Fruit fly (Drosophila melanogaster) whole organism, embryonic: ENCODE data around the gene ZnT35C.

Experiments
- Asciz ChIP-seq: fragments of 200-800 bp; sonication (Bioruptor generic); optimal IDR thresholded peaks from 2 replicates; lab custom pipeline; 2017; ENCODE audit warnings: missing biosample characterization, mild to moderate bottlenecking, missing genetic modification characterization, missing genetic modification reagents
- Blimp-1 ChIP-seq: fragments of 200-800 bp; sonication (Bioruptor generic); optimal IDR thresholded peaks from 3 replicates; lab custom pipeline; 2018; ENCODE audit warnings: missing biosample characterization, missing genetic modification characterization, mild to moderate bottlenecking, moderate library complexity, missing genetic modification reagents
- CG12659 ChIP-seq: fragments of 200-800 bp; sonication (Bioruptor generic); optimal IDR thresholded peaks from 3 replicates; lab custom pipeline; 2017; ENCODE audit warnings: mild to moderate bottlenecking, missing biosample characterization, missing genetic modification reagents, missing genetic modification characterization
- CG12769 ChIP-seq: fragments of 200-800 bp; sonication (Bioruptor generic); optimal IDR thresholded peaks from 2 replicates; lab custom pipeline; 2019; ENCODE audit warnings: missing biosample characterization, mild to moderate bottlenecking, missing genetic modification characterization, moderate library complexity
- CG12942 ChIP-seq: fragments of 200-800 bp; sonication (Bioruptor generic); optimal IDR thresholded peaks from 3 replicates; lab custom pipeline; 2016; ENCODE audit warnings: missing biosample characterization, missing genetic modification characterization
- CG14050 ChIP-seq: fragments of 200-800 bp; sonication (Bioruptor generic); IDR thresholded peaks from 3 replicates; pipeline ENCODE4 v1.3.6; 2022; ENCODE audit warnings: missing biosample characterization, missing genetic modification characterization
- CG17568 ChIP-seq: fragments of 200-800 bp; sonication (Bioruptor generic); optimal IDR thresholded peaks from 2 replicates; lab custom pipeline; 2018; ENCODE audit warnings: missing biosample characterization, mild to moderate bottlenecking, missing genetic modification characterization, moderate library complexity
- CG17829 ChIP-seq: fragments of 200-800 bp; optimal IDR thresholded peaks from 2 replicates; lab custom pipeline; 2019; ENCODE audit warnings: missing biosample characterization, mild to moderate bottlenecking, missing genetic modification characterization, moderate library complexity
- CG30020 ChIP-seq: fragments of 200-800 bp; optimal IDR thresholded peaks from 2 replicates; lab custom pipeline; 2019; ENCODE audit warnings: missing biosample characterization, mild to moderate bottlenecking, missing genetic modification characterization, moderate library complexity
- CG3163 ChIP-seq: fragments of 200-800 bp; sonication (Bioruptor generic); optimal IDR thresholded peaks from 3 replicates; lab custom pipeline; 2016; ENCODE audit warnings: missing biosample characterization, missing genetic modification characterization
- CG32772 ChIP-seq: fragments of 200-800 bp; sonication (Bioruptor generic); IDR thresholded peaks from 2 replicates; pipeline ENCODE4 v1.3.6; 2022; ENCODE audit warnings: missing biosample characterization, missing genetic modification characterization
- CG3995 ChIP-seq: fragments of 200-800 bp; sonication (Bioruptor generic); optimal IDR thresholded peaks from 3 replicates; lab custom pipeline; 2016; ENCODE audit warnings: missing biosample characterization, missing genetic modification characterization
- CG43689 ChIP-seq: fragments of 200-800 bp; sonication (Bioruptor generic); IDR thresholded peaks from 2 replicates; pipeline ENCODE4 v1.3.6; 2022; ENCODE audit warnings: missing biosample characterization, missing genetic modification characterization
- CG6765 ChIP-seq: fragments of 200-800 bp; sonication (Bioruptor generic); optimal IDR thresholded peaks from 3 replicates; lab custom pipeline; 2017; ENCODE audit warnings: missing biosample characterization, mild to moderate bottlenecking, missing genetic modification characterization
- D19A ChIP-seq: fragments of 200-800 bp; optimal IDR thresholded peaks from 3 replicates; lab custom pipeline; 2019; ENCODE audit warnings: missing biosample characterization, mild to moderate bottlenecking, missing genetic modification characterization, moderate library complexity
- Dad ChIP-seq: fragments of 200-800 bp; sonication (Bioruptor generic); optimal IDR thresholded peaks from 3 replicates; lab custom pipeline; 2016; ENCODE audit warnings: missing biosample characterization, missing genetic modification characterization
- Dip2 ChIP-seq: fragments of 200-800 bp; sonication (Bioruptor generic); IDR thresholded peaks from 2 replicates; pipeline ENCODE4 v1.3.6; 2022; ENCODE audit warnings: missing biosample characterization, missing genetic modification characterization
- Doc2 ChIP-seq: fragments of 200-800 bp; sonication (Bioruptor generic); IDR thresholded peaks from 2 replicates; pipeline ENCODE4 v1.3.6; 2022; ENCODE audit warnings: missing biosample characterization, missing genetic modification characterization
- Doc3 ChIP-seq: fragments of 200-800 bp; sonication (Bioruptor generic); IDR thresholded peaks from 3 replicates; pipeline ENCODE4 v1.3.6; 2022; ENCODE audit warnings: missing biosample characterization, missing genetic modification characterization; ENCODE audit not compliant: partially characterized antibody
- Drgx ChIP-seq: fragments of 200-800 bp; sonication (Bioruptor generic); IDR thresholded peaks from 2 replicates; pipeline ENCODE4 v1.3.6; 2022; ENCODE audit warnings: missing biosample characterization, missing genetic modification characterization
- ERR ChIP-seq: fragments of 200-800 bp; sonication (Bioruptor generic); optimal IDR thresholded peaks from 2 replicates; lab custom pipeline; 2016; ENCODE audit warnings: missing biosample characterization, missing genetic modification characterization
- HLH3B ChIP-seq: fragments of 200-800 bp; sonication (Bioruptor generic); IDR thresholded peaks from 2 replicates; pipeline ENCODE4 v1.3.6; 2022; ENCODE audit warnings: missing biosample characterization, missing genetic modification characterization
- HLH54F ChIP-seq: fragments of 200-800 bp; sonication (Bioruptor generic); optimal IDR thresholded peaks from 3 replicates; lab custom pipeline; 2016; ENCODE audit warnings: missing biosample characterization, missing genetic modification characterization
- HLHmδ ChIP-seq: fragments of 200-800 bp; sonication (Bioruptor generic); optimal IDR thresholded peaks from 2 replicates; lab custom pipeline; 2018; ENCODE audit warnings: missing biosample characterization, mild to moderate bottlenecking, missing genetic modification characterization, moderate library complexity
- Hey ChIP-seq: fragments of 200-800 bp; sonication (Bioruptor generic); optimal IDR thresholded peaks from 3 replicates; lab custom pipeline; 2018; ENCODE audit warnings: missing biosample characterization, mild to moderate bottlenecking, missing genetic modification characterization
- NC2α ChIP-seq: fragments of 200-800 bp; sonication (Bioruptor generic); optimal IDR thresholded peaks from 2 replicates; lab custom pipeline; 2016; ENCODE audit warnings: missing biosample characterization, missing genetic modification characterization
- Pdp1 ChIP-seq, 2 experiments: fragments of 200-800 bp; sonication (Bioruptor generic); optimal IDR thresholded peaks; 3 replicates each; lab custom pipeline; 2016; ENCODE audit warnings: missing biosample characterization in 2 of 2, missing genetic modification characterization in 2 of 2, mild to moderate bottlenecking in 1 of 2, moderate library complexity in 1 of 2
- Sry-δ ChIP-seq: fragments of 200-800 bp; sonication (Bioruptor generic); optimal IDR thresholded peaks from 2 replicates; lab custom pipeline; 2016; ENCODE audit warnings: missing biosample characterization, missing genetic modification characterization
- YL-1 ChIP-seq: fragments of 200-800 bp; sonication (Bioruptor generic); optimal IDR thresholded peaks from 3 replicates; lab custom pipeline; 2017; ENCODE audit warnings: missing biosample characterization, mild to moderate bottlenecking, missing genetic modification characterization
- al ChIP-seq: fragments of 200-800 bp; sonication (Bioruptor generic); IDR thresholded peaks from 2 replicates; pipeline ENCODE4 v1.3.6; 2022; ENCODE audit warnings: missing biosample characterization, missing genetic modification characterization
- bsh ChIP-seq, 2 experiments: fragments of 200-800 bp; sonication (Bioruptor generic); optimal IDR thresholded peaks; 2 replicates each; lab custom pipeline; 2017 to 2018; ENCODE audit warnings: mild to moderate bottlenecking in 2 of 2, missing biosample characterization in 2 of 2, missing genetic modification characterization in 2 of 2, moderate library complexity in 1 of 2
- cas ChIP-seq: fragments of 200-800 bp; sonication (Bioruptor generic); IDR thresholded peaks from 2 replicates; pipeline ENCODE4 v1.3.6; 2022; ENCODE audit warnings: missing biosample characterization, missing genetic modification characterization
- chinmo ChIP-seq: fragments of 200-800 bp; sonication (Bioruptor generic); IDR thresholded peaks from 4 replicates; pipeline ENCODE4 v1.3.6; 2022; ENCODE audit warnings: missing biosample characterization, missing genetic modification characterization; ENCODE audit not compliant: partially characterized antibody
- corto ChIP-seq: fragments of 200-800 bp; sonication (Bioruptor generic); optimal IDR thresholded peaks from 2 replicates; lab custom pipeline; 2016; ENCODE audit warnings: missing biosample characterization, mild to moderate bottlenecking, missing genetic modification characterization, moderate library complexity
- crp ChIP-seq, 2 experiments: fragments of 200-800 bp; sonication (Bioruptor generic); optimal IDR thresholded peaks; 2 replicates in 1 of 2; 3 replicates in 1 of 2; lab custom pipeline; 2017; ENCODE audit warnings: missing biosample characterization in 2 of 2, missing genetic modification characterization in 2 of 2, mild to moderate bottlenecking in 1 of 2, moderate library complexity in 1 of 2
- danr ChIP-seq: fragments of 200-800 bp; sonication (Bioruptor generic); IDR thresholded peaks from 2 replicates; pipeline ENCODE4 v1.3.6; 2022; ENCODE audit warnings: missing biosample characterization, missing genetic modification characterization
- dati ChIP-seq: fragments of 200-800 bp; sonication (Bioruptor generic); IDR thresholded peaks from 2 replicates; pipeline ENCODE4 v1.3.6; 2022; ENCODE audit warnings: missing biosample characterization, missing genetic modification characterization
- emc ChIP-seq: fragments of 200-800 bp; sonication (Bioruptor generic); optimal IDR thresholded peaks from 2 replicates; lab custom pipeline; 2016; ENCODE audit warnings: missing biosample characterization, missing genetic modification characterization
- fd102C ChIP-seq: fragments of 200-800 bp; sonication (Bioruptor generic); optimal IDR thresholded peaks from 2 replicates; lab custom pipeline; 2018; ENCODE audit warnings: missing biosample characterization, mild to moderate bottlenecking, missing genetic modification characterization, moderate library complexity
- gfzf ChIP-seq: fragments of 200-800 bp; sonication (Bioruptor generic); optimal IDR thresholded peaks from 2 replicates; lab custom pipeline; 2016; ENCODE audit warnings: missing biosample characterization, mild to moderate bottlenecking, missing genetic modification characterization, moderate library complexity
- gro ChIP-seq: fragments of 200-800 bp; sonication (Bioruptor generic); optimal IDR thresholded peaks from 2 replicates; lab custom pipeline; 2016; ENCODE audit warnings: missing biosample characterization, missing genetic modification characterization
- hkb ChIP-seq, 2 experiments: fragments of 200-800 bp in 1 of 2; fragments of >200 bp in 1 of 2; sonication (Bioruptor generic) in 1 of 2; IDR thresholded peaks in 1 of 2; optimal IDR thresholded peaks in 1 of 2; 2 replicates each; pipeline versions ENCODE4 v1.3.6 to Lab custom; 2017 to 2022; ENCODE audit warnings: missing biosample characterization in 1 of 2, missing genetic modification characterization in 1 of 2
- org-1 ChIP-seq: fragments of 200-800 bp; sonication (Bioruptor generic); optimal IDR thresholded peaks from 2 replicates; lab custom pipeline; 2017; ENCODE audit warnings: missing biosample characterization, missing genetic modification characterization
- p53 ChIP-seq: fragments of 200-800 bp; sonication (Bioruptor generic); optimal IDR thresholded peaks from 2 replicates; lab custom pipeline; 2016; ENCODE audit warnings: missing biosample characterization, missing genetic modification characterization
- pfk ChIP-seq: fragments of 200-800 bp; sonication (Bioruptor generic); optimal IDR thresholded peaks from 2 replicates; lab custom pipeline; 2018; ENCODE audit warnings: missing biosample characterization, mild to moderate bottlenecking, missing genetic modification characterization, moderate library complexity
- sisA ChIP-seq: fragments of 200-800 bp; sonication (Bioruptor generic); IDR thresholded peaks from 2 replicates; pipeline ENCODE4 v1.3.6; 2022; ENCODE audit warnings: missing biosample characterization, missing genetic modification characterization
- so ChIP-seq: fragments of 200-800 bp; sonication (Bioruptor generic); IDR thresholded peaks from 3 replicates; pipeline ENCODE4 v1.3.6; 2022; ENCODE audit warnings: missing biosample characterization, missing genetic modification characterization
- sqz ChIP-seq: fragments of 200-800 bp; sonication (Bioruptor generic); optimal IDR thresholded peaks from 3 replicates; lab custom pipeline; 2018; ENCODE audit warnings: missing biosample characterization, mild to moderate bottlenecking, missing genetic modification characterization
- vfl ChIP-seq: fragments of 200-800 bp; sonication (Bioruptor generic); optimal IDR thresholded peaks from 2 replicates; lab custom pipeline; 2016; ENCODE audit warnings: missing biosample characterization, missing genetic modification characterization

ZnT35C gene

dm6 chr2L:15254229-15254861 is 6.8 kb upstream of the ZnT35C start (continued):
- no peak for TF ChIP-seq CG30020
- no peak for TF ChIP-seq NC2α (GFP tag; lab: Kevin White, UChicago)
- TF ChIP-seq CG12659 (GFP tag; lab: Kevin White, UChicago): peak; percentile 45
- no peak for TF ChIP-seq HLH54F (GFP tag; lab: Kevin White, UChicago)
- no peak for TF ChIP-seq CG6765 (GFP tag; lab: Kevin White, UChicago)
- no peak for TF ChIP-seq Pdp1 (GFP tag; optimal IDR thresholded peaks at IDR 0.05; lab: Kevin White, UChicago)
- no peak for TF ChIP-seq crp (GFP tag; optimal IDR thresholded peaks at IDR 0.05; lab: Kevin White, UChicago)
- peak; percentile 27 for TF ChIP-seq CG3163 (GFP tag; lab: Kevin White, UChicago)
- no peak for TF ChIP-seq Doc2 (GFP tag; lab: Robert Waterston, UW)
- TF ChIP-seq CG17568: no peak
- TF ChIP-seq Asciz (GFP tag; lab: Kevin White, UChicago): peak; percentile 37
- no peak for TF ChIP-seq emc (GFP tag; lab: Kevin White, UChicago)
- no peak for TF ChIP-seq gfzf (GFP tag; lab: Kevin White, UChicago)
- no peak for TF ChIP-seq CG32772 (GFP tag; lab: Robert Waterston, UW)
- TF ChIP-seq sisA (GFP tag; lab: Robert Waterston, UW): peak; percentile 13; the same call in 1 of the 2 replicates
- TF ChIP-seq danr (GFP tag; lab: Robert Waterston, UW): no peak
- peak; percentile 20 for TF ChIP-seq org-1 (GFP tag; lab: Kevin White, UChicago)
- peak; percentile 4 for TF ChIP-seq Sry-δ (GFP tag; lab: Kevin White, UChicago)
- TF ChIP-seq ERR: peak; percentile 27
- no peak for TF ChIP-seq CG12942
- TF ChIP-seq al (GFP tag; lab: Robert Waterston, UW): no peak; the same call in 1 of the 2 replicates
- no peak for TF ChIP-seq pfk (GFP tag; lab: Kevin White, UChicago)
- 0 out of 2 replicates have a peak, but pooled peaks have one; percentile 30 for TF ChIP-seq dati
- TF ChIP-seq YL-1 (GFP tag; lab: Kevin White, UChicago): no peak
- no peak for TF ChIP-seq sqz
- TF ChIP-seq vfl (GFP tag; lab: Kevin White, UChicago): no peak
- TF ChIP-seq D19A (tag; lab: Kevin White, UChicago): no peak
- peak; percentile 17 for TF ChIP-seq Dad (GFP tag; lab: Kevin White, UChicago)
- TF ChIP-seq chinmo (GFP tag; lab: Robert Waterston, UW): no peak
- TF ChIP-seq CG43689 (GFP tag; lab: Robert Waterston, UW): no peak
- TF ChIP-seq CG12769 (tag; lab: Kevin White, UChicago): no peak
- peak; percentile 53 for TF ChIP-seq CG17829
- TF ChIP-seq Dip2 (GFP tag; lab: Robert Waterston, UW): no peak
- TF ChIP-seq cas (GFP tag; lab: Robert Waterston, UW): no peak
- peak; percentile 16 for TF ChIP-seq CG3995 (GFP tag; lab: Kevin White, UChicago)
- TF ChIP-seq p53 (GFP tag; lab: Kevin White, UChicago): no peak
- peak; percentile 40; the same call in 1 of the 2 replicates for TF ChIP-seq HLH3B (GFP tag; lab: Robert Waterston, UW)
- TF ChIP-seq bsh (GFP tag; optimal IDR thresholded peaks at IDR 0.05; lab: Kevin White, UChicago): peak in 1 of 2 experiments; percentile 59
- no peak; the same call in 2 of the 3 replicates for TF ChIP-seq so
- TF ChIP-seq Drgx: peak; percentile 54
- no peak for TF ChIP-seq hkb (optimal IDR thresholded peaks at IDR 0.05; lab: Kevin White, UChicago)
- peak; percentile 66; the same call in 1 of the 2 replicates for TF ChIP-seq hkb (GFP tag; IDR thresholded peaks at IDR 0.05; lab: Robert Waterston, UW)
- TF ChIP-seq corto (GFP tag; lab: Kevin White, UChicago): no peak
- TF ChIP-seq Blimp-1: peak; percentile 53
- peak; percentile 54 for TF ChIP-seq gro (GFP tag; lab: Kevin White, UChicago)
- no peak for TF ChIP-seq HLHmδ (GFP tag; lab: Kevin White, UChicago)
- TF ChIP-seq Hey (tag; lab: Kevin White, UChicago): no peak
- TF ChIP-seq CG14050 (GFP tag; lab: Robert Waterston, UW): 0 out of 3 replicates have a peak, but pooled peaks have one; percentile 30
- no peak for TF ChIP-seq Doc3 (GFP tag; lab: Robert Waterston, UW)
- TF ChIP-seq fd102C (GFP tag; lab: Kevin White, UChicago): no peak
